Fruit fly (Drosophila melanogaster) whole organism, embryonic: ENCODE measurements around the gene Cks85A.

Source experiments
- Atf-2 ChIP-seq: fragments of 200-800 bp; sonication (Bioruptor generic); optimal IDR thresholded peaks from 2 replicates; lab custom pipeline; 2016; ENCODE audit warnings: missing biosample characterization, missing genetic modification characterization
- B-H2 ChIP-seq: fragments of 200-800 bp; sonication (Bioruptor generic); optimal IDR thresholded peaks from 2 replicates; lab custom pipeline; 2018; ENCODE audit warnings: missing biosample characterization, mild to moderate bottlenecking, missing genetic modification characterization
- CG10209 ChIP-seq: fragments of 200-800 bp; sonication (Bioruptor generic); optimal IDR thresholded peaks from 3 replicates; lab custom pipeline; 2017; ENCODE audit warnings: missing biosample characterization, mild to moderate bottlenecking, missing genetic modification characterization, missing genetic modification reagents
- CG10321 ChIP-seq: fragments of 200-800 bp; sonication (Bioruptor generic); IDR thresholded peaks from 2 replicates; pipeline ENCODE4 v1.3.6; 2022; ENCODE audit warnings: missing biosample characterization, missing genetic modification characterization
- CG10462 ChIP-seq: fragments of 200-800 bp; sonication (Bioruptor generic); optimal IDR thresholded peaks from 2 replicates; lab custom pipeline; 2016; ENCODE audit warnings: missing biosample characterization, missing genetic modification characterization
- CG11695 ChIP-seq: fragments of 200-800 bp; sonication (Bioruptor generic); IDR thresholded peaks from 3 replicates; pipeline ENCODE4 v1.3.6; 2022; ENCODE audit warnings: missing biosample characterization, missing genetic modification characterization
- CG12236 ChIP-seq: fragments of 200-800 bp; sonication (Bioruptor generic); optimal IDR thresholded peaks from 2 replicates; lab custom pipeline; 2016; ENCODE audit warnings: missing biosample characterization, missing genetic modification characterization
- CG12659 ChIP-seq: fragments of 200-800 bp; sonication (Bioruptor generic); optimal IDR thresholded peaks from 3 replicates; lab custom pipeline; 2017; ENCODE audit warnings: mild to moderate bottlenecking, missing biosample characterization, missing genetic modification reagents, missing genetic modification characterization
- CG13894 ChIP-seq: fragments of 200-800 bp; sonication (Bioruptor generic); optimal IDR thresholded peaks from 3 replicates; lab custom pipeline; 2018; ENCODE audit warnings: missing biosample characterization, mild to moderate bottlenecking, missing genetic modification characterization, moderate library complexity
- CG14667 ChIP-seq: fragments of 200-800 bp; sonication (Bioruptor generic); IDR thresholded peaks from 2 replicates; pipeline ENCODE4 v1.3.6; 2022; ENCODE audit warnings: missing biosample characterization, missing genetic modification characterization
- CG14710 ChIP-seq: fragments of 200-800 bp; sonication (Bioruptor generic); optimal IDR thresholded peaks from 3 replicates; lab custom pipeline; 2019; ENCODE audit warnings: missing biosample characterization, mild to moderate bottlenecking, missing genetic modification characterization, moderate library complexity
- CG15514 ChIP-seq: fragments of 200-800 bp; sonication (Bioruptor generic); optimal IDR thresholded peaks from 3 replicates; lab custom pipeline; 2017; ENCODE audit warnings: missing biosample characterization, missing genetic modification characterization, mild to moderate bottlenecking, moderate library complexity, missing genetic modification reagents
- CG2889 ChIP-seq: fragments of 200-800 bp; sonication (Bioruptor generic); IDR thresholded peaks from 3 replicates; pipeline ENCODE4 v1.3.6; 2022; ENCODE audit warnings: missing biosample characterization, missing genetic modification characterization
- CG32772 ChIP-seq: fragments of 200-800 bp; sonication (Bioruptor generic); IDR thresholded peaks from 2 replicates; pipeline ENCODE4 v1.3.6; 2022; ENCODE audit warnings: missing biosample characterization, missing genetic modification characterization
- CG4360 ChIP-seq: fragments of 200-800 bp; sonication (Bioruptor generic); IDR thresholded peaks from 2 replicates; pipeline ENCODE4 v1.3.6; 2022; ENCODE audit warnings: missing biosample characterization, missing genetic modification characterization
- CG4424 ChIP-seq: fragments of 200-800 bp; sonication (Bioruptor generic); optimal IDR thresholded peaks from 3 replicates; lab custom pipeline; 2016; ENCODE audit warnings: missing biosample characterization, missing genetic modification characterization
- CG5953 ChIP-seq: fragments of 200-800 bp; sonication (Bioruptor generic); IDR thresholded peaks from 2 replicates; pipeline ENCODE4 v1.3.6; 2022; ENCODE audit warnings: missing biosample characterization, missing genetic modification characterization
- CG6765 ChIP-seq: fragments of 200-800 bp; sonication (Bioruptor generic); optimal IDR thresholded peaks from 3 replicates; lab custom pipeline; 2017; ENCODE audit warnings: missing biosample characterization, mild to moderate bottlenecking, missing genetic modification characterization
- CG7372 ChIP-seq: fragments of 200-800 bp; sonication (Bioruptor generic); IDR thresholded peaks from 2 replicates; pipeline ENCODE4 v1.3.6; 2022; ENCODE audit warnings: missing biosample characterization, missing genetic modification characterization
- CG8765 ChIP-seq: fragments of 200-800 bp; sonication (Bioruptor generic); IDR thresholded peaks from 2 replicates; pipeline ENCODE4 v1.3.6; 2022; ENCODE audit warnings: missing biosample characterization, missing genetic modification characterization
- CG8944 ChIP-seq: fragments of 200-800 bp; sonication (Bioruptor generic); optimal IDR thresholded peaks from 3 replicates; lab custom pipeline; 2016; ENCODE audit warnings: missing biosample characterization, missing genetic modification characterization
- CG9727 ChIP-seq: fragments of 200-800 bp; sonication (Bioruptor generic); optimal IDR thresholded peaks from 3 replicates; lab custom pipeline; 2017; ENCODE audit warnings: missing biosample characterization, mild to moderate bottlenecking, missing genetic modification characterization
- CTCF ChIP-seq: fragments of 200-800 bp; sonication (Bioruptor generic); optimal IDR thresholded peaks from 2 replicates; lab custom pipeline; 2017; ENCODE audit warnings: missing biosample characterization, mild to moderate bottlenecking, missing genetic modification characterization, moderate library complexity
- CkIIα-i1 ChIP-seq: fragments of 200-800 bp; sonication (Bioruptor generic); IDR thresholded peaks from 2 replicates; pipeline ENCODE4 v1.3.6; 2022; ENCODE audit warnings: missing biosample characterization, missing genetic modification characterization
- Dfd ChIP-seq, 2 experiments: fragments of >200 bp; optimal IDR thresholded peaks; 2 replicates each; lab custom pipeline; 2017; ENCODE audit warnings: missing biosample characterization in 2 of 2, missing genetic modification characterization in 2 of 2
- Elba2 ChIP-seq: fragments of 200-800 bp; sonication (Bioruptor generic); optimal IDR thresholded peaks from 3 replicates; lab custom pipeline; 2016; ENCODE audit warnings: missing biosample characterization, missing genetic modification characterization
- H2.0 ChIP-seq: fragments of 200-800 bp; sonication (Bioruptor generic); IDR thresholded peaks from 2 replicates; pipeline ENCODE4 v1.3.6; 2022; ENCODE audit warnings: missing biosample characterization, missing genetic modification characterization
- Mes4 ChIP-seq: fragments of 200-800 bp; sonication (Bioruptor generic); optimal IDR thresholded peaks from 2 replicates; lab custom pipeline; 2016; ENCODE audit warnings: missing biosample characterization, missing genetic modification characterization
- NK7.1 ChIP-seq: fragments of 200-800 bp; sonication (Bioruptor generic); optimal IDR thresholded peaks from 3 replicates; lab custom pipeline; 2016; ENCODE audit warnings: missing biosample characterization, missing genetic modification characterization
- Nf-YC ChIP-seq: fragments of 200-800 bp; optimal IDR thresholded peaks from 3 replicates; lab custom pipeline; 2019; ENCODE audit warnings: missing biosample characterization, mild to moderate bottlenecking, missing genetic modification characterization, moderate library complexity
- Ptx1 ChIP-seq: fragments of 200-800 bp; sonication (Bioruptor generic); IDR thresholded peaks from 2 replicates; pipeline ENCODE4 v1.3.6; 2022; ENCODE audit warnings: missing biosample characterization, missing genetic modification characterization
- Ravus ChIP-seq: fragments of 200-800 bp; sonication (Bioruptor generic); IDR thresholded peaks from 2 replicates; pipeline ENCODE4 v1.3.6; 2022; ENCODE audit warnings: missing biosample characterization, missing genetic modification characterization
- TFAM ChIP-seq: fragments of 200-800 bp; sonication (Bioruptor generic); optimal IDR thresholded peaks from 2 replicates; lab custom pipeline; 2017; ENCODE audit warnings: missing biosample characterization, missing genetic modification characterization, inconsistent platforms
- caup ChIP-seq: fragments of 200-800 bp; sonication (Bioruptor generic); optimal IDR thresholded peaks from 3 replicates; lab custom pipeline; 2017; ENCODE audit warnings: missing biosample characterization, mild to moderate bottlenecking, missing genetic modification characterization, moderate library complexity; ENCODE audit not compliant: severe bottlenecking
- chn ChIP-seq: fragments of 200-800 bp; sonication (Bioruptor generic); optimal IDR thresholded peaks from 2 replicates; lab custom pipeline; 2016; ENCODE audit warnings: missing biosample characterization, missing genetic modification characterization
- cwo ChIP-seq: fragments of 200-800 bp; sonication (Bioruptor generic); optimal IDR thresholded peaks from 3 replicates; lab custom pipeline; 2017; ENCODE audit warnings: missing biosample characterization, missing genetic modification characterization, mild to moderate bottlenecking, moderate library complexity, missing genetic modification reagents
- dimm ChIP-seq: fragments of 200-800 bp; sonication (Bioruptor generic); IDR thresholded peaks from 2 replicates; pipeline ENCODE4 v1.3.6; 2022; ENCODE audit warnings: missing biosample characterization, missing genetic modification characterization
- dmrt99B ChIP-seq: fragments of 200-800 bp; sonication (Bioruptor generic); optimal IDR thresholded peaks from 2 replicates; lab custom pipeline; 2018; ENCODE audit warnings: missing biosample characterization, mild to moderate bottlenecking, missing genetic modification characterization, moderate library complexity
- her ChIP-seq: fragments of 200-800 bp; sonication (Bioruptor generic); optimal IDR thresholded peaks from 2 replicates; lab custom pipeline; 2016; ENCODE audit warnings: missing biosample characterization, missing genetic modification characterization
- jigr1 ChIP-seq: fragments of 200-800 bp; sonication (Bioruptor generic); IDR thresholded peaks from 3 replicates; pipeline ENCODE4 v1.3.6; 2022; ENCODE audit warnings: missing biosample characterization, missing genetic modification characterization
- ken ChIP-seq: fragments of 200-800 bp; sonication (Bioruptor generic); IDR thresholded peaks from 3 replicates; pipeline ENCODE4 v1.3.6; 2022; ENCODE audit warnings: missing biosample characterization, missing genetic modification characterization
- lilli ChIP-seq: fragments of 200-800 bp; sonication (Bioruptor generic); optimal IDR thresholded peaks from 3 replicates; lab custom pipeline; 2016; ENCODE audit warnings: missing biosample characterization, missing genetic modification characterization
- maf-S ChIP-seq: fragments of 200-800 bp; sonication (Bioruptor generic); optimal IDR thresholded peaks from 2 replicates; lab custom pipeline; 2016; ENCODE audit warnings: missing biosample characterization, missing genetic modification characterization
- nerfin-1 ChIP-seq: fragments of 200-800 bp; sonication (Bioruptor generic); optimal IDR thresholded peaks from 3 replicates; lab custom pipeline; 2019; ENCODE audit warnings: missing biosample characterization, mild to moderate bottlenecking, missing genetic modification characterization, moderate library complexity
- pros ChIP-seq: fragments of 200-800 bp; sonication (Bioruptor generic); optimal IDR thresholded peaks from 3 replicates; lab custom pipeline; 2019; ENCODE audit warnings: missing biosample characterization, mild to moderate bottlenecking, missing genetic modification characterization, moderate library complexity
- salm ChIP-seq: fragments of 200-800 bp; sonication (Bioruptor generic); optimal IDR thresholded peaks from 2 replicates; lab custom pipeline; 2018; ENCODE audit warnings: missing biosample characterization, mild to moderate bottlenecking, missing genetic modification characterization
- scrt ChIP-seq: fragments of 200-800 bp; sonication (Bioruptor generic); optimal IDR thresholded peaks from 2 replicates; lab custom pipeline; 2018; ENCODE audit warnings: missing biosample characterization, mild to moderate bottlenecking, missing genetic modification characterization, moderate library complexity
- slbo ChIP-seq: fragments of 200-800 bp; sonication (Bioruptor generic); IDR thresholded peaks from 2 replicates; pipeline ENCODE4 v1.3.6; 2022; ENCODE audit warnings: missing biosample characterization, missing genetic modification characterization
- trh ChIP-seq: fragments of 200-800 bp; sonication (Bioruptor generic); optimal IDR thresholded peaks from 2 replicates; lab custom pipeline; 2016; ENCODE audit warnings: missing biosample characterization, missing genetic modification characterization
- usp ChIP-seq: fragments of >200 bp; optimal IDR thresholded peaks from 2 replicates; lab custom pipeline; 2017; ENCODE audit warnings: missing biosample characterization, missing genetic modification characterization
- wdn ChIP-seq: fragments of 200-800 bp; sonication (Bioruptor generic); IDR thresholded peaks from 2 replicates; pipeline ENCODE4 v1.3.6; 2022; ENCODE audit warnings: missing biosample characterization, missing genetic modification characterization
- wor ChIP-seq: fragments of 200-800 bp; sonication (Bioruptor generic); IDR thresholded peaks from 2 replicates; pipeline ENCODE4 v1.3.6; 2022; ENCODE audit warnings: missing biosample characterization, missing genetic modification characterization
- zen2 ChIP-seq: fragments of 200-800 bp; sonication (Bioruptor generic); IDR thresholded peaks from 3 replicates; pipeline ENCODE4 v1.3.6; 2022; ENCODE audit warnings: missing biosample characterization, missing genetic modification characterization; ENCODE audit not compliant: partially characterized antibody

Gene Cks85A

DNA sequence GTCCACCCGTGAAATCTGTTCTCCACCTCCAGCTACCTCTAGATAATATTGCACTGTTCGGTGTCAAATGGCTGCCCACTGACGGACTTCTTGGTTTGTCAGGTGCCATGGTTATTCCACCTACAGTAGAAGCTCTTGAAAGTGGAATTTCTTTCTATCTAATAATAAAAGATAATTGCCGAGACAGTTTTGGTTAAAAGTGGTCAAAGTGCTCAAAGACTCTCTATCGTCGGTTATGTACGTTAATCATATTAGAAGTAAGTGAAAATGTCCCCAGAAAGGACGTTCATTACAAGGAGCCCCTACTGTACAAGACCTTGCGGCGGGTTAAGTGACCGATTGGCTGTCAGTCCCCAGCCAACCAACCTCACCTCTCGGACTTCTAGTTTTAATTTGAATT is 25.9 kb upstream of the Cks85A start (continued):
- TF ChIP-seq CkIIα-i1 (GFP tag; lab: Robert Waterston, UW) (no peak), CG4424 (GFP tag; lab: Kevin White, UChicago) (peak; percentile 39), CG5953 (no peak), Nf-YC (tag; lab: Kevin White, UChicago) (peak; percentile 5), pros (GFP tag; lab: Kevin White, UChicago) (no peak), Atf-2 (GFP tag; lab: Kevin White, UChicago) (peak; percentile 29), trh (GFP tag; lab: Kevin White, UChicago) (no peak), cwo (GFP tag; lab: Kevin White, UChicago) (no peak), NK7.1 (no peak), CG15514 (GFP tag; lab: Kevin White, UChicago) (no peak), Ptx1 (GFP tag; lab: Robert Waterston, UW) (peak; percentile 77), CG12659 (GFP tag; lab: Kevin White, UChicago) (peak; percentile 11), CG12236 (GFP tag; lab: Kevin White, UChicago) (no peak), chn (GFP tag; lab: Kevin White, UChicago) (no peak), nerfin-1 (tag; lab: Kevin White, UChicago) (no peak), ken (peak; percentile 33; the same call in 1 of the 3 replicates), CG32772 (0 out of 2 replicates have a peak, but pooled peaks have one; percentile 44), CG10209 (peak; percentile 54), her (GFP tag; lab: Kevin White, UChicago) (no peak), CTCF (GFP tag; lab: Kevin White, UChicago) (no peak), salm (no peak), CG11695 (GFP tag; lab: Robert Waterston, UW) (peak; percentile 42; the same call in 2 of the 3 replicates), dimm (0 out of 2 replicates have a peak, but pooled peaks have one; percentile 32), jigr1 (GFP tag; lab: Robert Waterston, UW) (no peak), Ravus (GFP tag; lab: Robert Waterston, UW) (no peak), CG14710 (no peak), CG13894 (tag; lab: Kevin White, UChicago) (no peak), CG8944 (GFP tag; lab: Kevin White, UChicago) (peak; percentile 51), H2.0 (GFP tag; lab: Robert Waterston, UW) (no peak), CG9727 (GFP tag; lab: Kevin White, UChicago) (no peak), Elba2 (GFP tag; lab: Kevin White, UChicago) (no peak), CG4360 (no peak), wor (GFP tag; lab: Robert Waterston, UW) (no peak), usp (GFP tag; lab: Kevin White, UChicago) (no peak), CG14667 (GFP tag; lab: Robert Waterston, UW) (0 out of 2 replicates have a peak, but pooled peaks have one; percentile 27), lilli (GFP tag; lab: Kevin White, UChicago) (peak; percentile 66), CG6765 (GFP tag; lab: Kevin White, UChicago) (no peak), wdn (0 out of 2 replicates have a peak, but pooled peaks have one; percentile 20), CG10321 (no peak), CG7372 (GFP tag; lab: Robert Waterston, UW) (0 out of 2 replicates have a peak, but pooled peaks have one; percentile 33), Mes4 (GFP tag; lab: Kevin White, UChicago) (peak; percentile 2), Dfd (GFP tag; optimal IDR thresholded peaks at IDR 0.05; lab: Kevin White, UChicago) (no peak), B-H2 (GFP tag; lab: Kevin White, UChicago) (no peak), CG2889 (no peak), slbo (GFP tag; lab: Robert Waterston, UW) (peak; percentile 35; the same call in 1 of the 2 replicates), TFAM (GFP tag; lab: Kevin White, UChicago) (no peak), scrt (GFP tag; lab: Kevin White, UChicago) (no peak), maf-S (GFP tag; lab: Kevin White, UChicago) (no peak), zen2 (GFP tag; lab: Robert Waterston, UW) (no peak), CG10462 (GFP tag; lab: Kevin White, UChicago) (no peak), dmrt99B (tag; lab: Kevin White, UChicago) (no peak), caup (GFP tag; lab: Kevin White, UChicago) (peak; percentile 15), CG8765 (GFP tag; lab: Robert Waterston, UW) (no peak)
